Worm (Caenorhabditis elegans) whole organism, L2 larva: ENCODE results near the gene Y46G5A.28.

Experiments used
- C34F6.9 ChIP-seq: fragments of 150-350 bp; optimal IDR thresholded peaks from 2 replicates; lab custom pipeline; 2014; ENCODE audit warnings: missing biosample characterization, missing genetic modification characterization
- F13H6.1 ChIP-seq: sonication (generic microtip); optimal IDR thresholded peaks from 2 replicates; lab custom pipeline; 2016; ENCODE audit warnings: missing genetic modification characterization, missing compliant biosample characterization
- R02D3.7 ChIP-seq: fragments of 150-350 bp; optimal IDR thresholded peaks from 2 replicates; lab custom pipeline; 2014; ENCODE audit warnings: missing biosample characterization, missing genetic modification characterization
- ZK546.5 ChIP-seq: sonication (generic microtip); optimal IDR thresholded peaks from 2 replicates; lab custom pipeline; 2017; ENCODE audit warnings: missing biosample characterization, missing genetic modification characterization
- alr-1 ChIP-seq: fragments of 150-350 bp; optimal IDR thresholded peaks from 2 replicates; lab custom pipeline; 2014; ENCODE audit warnings: missing biosample characterization, missing genetic modification characterization
- aly-2 ChIP-seq: fragments of 150-350 bp; optimal IDR thresholded peaks from 2 replicates; lab custom pipeline; 2014; ENCODE audit warnings: missing biosample characterization, missing genetic modification characterization
- blmp-1 ChIP-seq: sonication (generic microtip); optimal IDR thresholded peaks from 2 replicates; lab custom pipeline; 2017; ENCODE audit warnings: missing genetic modification characterization, mild to moderate bottlenecking, missing compliant biosample characterization, antibody characterized with exemption, moderate library complexity; ENCODE audit not compliant: insufficient read depth
- ceh-82 ChIP-seq: fragments of 150-350 bp; optimal IDR thresholded peaks from 2 replicates; lab custom pipeline; 2014; ENCODE audit warnings: missing biosample characterization, missing genetic modification characterization
- crh-2 ChIP-seq: sonication (generic microtip); optimal IDR thresholded peaks from 2 replicates; lab custom pipeline; 2017; ENCODE audit warnings: missing biosample characterization, missing genetic modification characterization
- egl-27 ChIP-seq: sonication (generic microtip); optimal IDR thresholded peaks from 3 replicates; lab custom pipeline; 2017; ENCODE audit warnings: missing biosample characterization, missing genetic modification reagents, missing genetic modification characterization
- elt-3 ChIP-seq: sonication (generic microtip); optimal IDR thresholded peaks from 2 replicates; lab custom pipeline; 2017; ENCODE audit warnings: missing biosample characterization, missing genetic modification characterization
- fos-1 ChIP-seq: fragments of 150-350 bp; optimal IDR thresholded peaks from 2 replicates; lab custom pipeline; 2014; ENCODE audit warnings: missing biosample characterization, missing genetic modification characterization
- gmeb-1 ChIP-seq: fragments of 150-350 bp; optimal IDR thresholded peaks from 2 replicates; lab custom pipeline; 2014; ENCODE audit warnings: missing biosample characterization, missing genetic modification characterization
- lin-13 ChIP-seq: fragments of 150-350 bp; optimal IDR thresholded peaks from 2 replicates; lab custom pipeline; 2014; ENCODE audit warnings: missing biosample characterization, missing genetic modification reagents, missing genetic modification characterization
- lin-39 ChIP-seq: fragments of 150-350 bp; optimal IDR thresholded peaks from 2 replicates; lab custom pipeline; 2014; ENCODE audit warnings: missing biosample characterization, missing genetic modification reagents, missing genetic modification characterization
- lsy-2 ChIP-seq, 2 experiments: fragments of 150-350 bp in 1 of 2; sonication (generic microtip) in 1 of 2; optimal IDR thresholded peaks; 2 replicates each; lab custom pipeline; 2014 to 2017; ENCODE audit warnings: missing biosample characterization in 2 of 2, missing genetic modification characterization in 2 of 2
- mbf-1 ChIP-seq: sonication (generic microtip); optimal IDR thresholded peaks from 2 replicates; lab custom pipeline; 2017; ENCODE audit warnings: missing biosample characterization, missing genetic modification characterization
- mdl-1 ChIP-seq, 2 experiments: fragments of 150-350 bp in 1 of 2; sonication (generic microtip) in 1 of 2; optimal IDR thresholded peaks; 2 replicates each; lab custom pipeline; 2017; ENCODE audit warnings: missing biosample characterization in 2 of 2, missing genetic modification characterization in 2 of 2
- nhr-10 ChIP-seq: sonication (generic microtip); optimal IDR thresholded peaks from 2 replicates; lab custom pipeline; 2017; ENCODE audit warnings: missing biosample characterization, missing genetic modification characterization
- nhr-12 ChIP-seq: fragments of 150-350 bp; optimal IDR thresholded peaks from 2 replicates; lab custom pipeline; 2014; ENCODE audit warnings: missing biosample characterization, missing genetic modification characterization
- nhr-129 ChIP-seq: fragments of 150-350 bp; optimal IDR thresholded peaks from 2 replicates; lab custom pipeline; 2014; ENCODE audit warnings: missing biosample characterization, missing genetic modification characterization
- nhr-21 ChIP-seq: fragments of 150-350 bp; optimal IDR thresholded peaks from 2 replicates; lab custom pipeline; 2014; ENCODE audit warnings: missing biosample characterization, missing genetic modification characterization
- nhr-23 ChIP-seq: fragments of 150-350 bp; optimal IDR thresholded peaks from 2 replicates; lab custom pipeline; 2014; ENCODE audit warnings: missing biosample characterization, missing genetic modification reagents, missing genetic modification characterization
- nhr-237 ChIP-seq: fragments of 150-350 bp; optimal IDR thresholded peaks from 2 replicates; lab custom pipeline; 2014; ENCODE audit warnings: missing biosample characterization, missing genetic modification characterization
- nhr-25 ChIP-seq: fragments of 150-350 bp; sonication (generic microtip); optimal IDR thresholded peaks from 3 replicates; lab custom pipeline; 2014; ENCODE audit warnings: missing biosample characterization, missing genetic modification characterization
- nhr-77 ChIP-seq: fragments of 150-350 bp; optimal IDR thresholded peaks from 2 replicates; lab custom pipeline; 2014; ENCODE audit warnings: missing biosample characterization, missing genetic modification characterization
- peb-1 ChIP-seq: fragments of 150-350 bp; optimal IDR thresholded peaks from 2 replicates; lab custom pipeline; 2014; ENCODE audit warnings: missing biosample characterization, missing genetic modification characterization
- skn-1 ChIP-seq: sonication (generic microtip); optimal IDR thresholded peaks from 2 replicates; lab custom pipeline; 2017; ENCODE audit warnings: missing biosample characterization, missing genetic modification characterization
- sma-3 ChIP-seq: sonication (generic microtip); optimal IDR thresholded peaks from 2 replicates; lab custom pipeline; 2016; ENCODE audit warnings: missing genetic modification reagents, missing genetic modification characterization, missing compliant biosample characterization
- sma-9 ChIP-seq, 2 experiments: fragments of 150-350 bp in 1 of 2; sonication (generic microtip) in 1 of 2; optimal IDR thresholded peaks; 2 replicates each; lab custom pipeline; 2014 to 2016; ENCODE audit warnings: missing genetic modification characterization in 2 of 2, mild to moderate bottlenecking in 1 of 2, missing biosample characterization in 1 of 2, missing compliant biosample characterization in 1 of 2, missing genetic modification reagents in 1 of 2, moderate library complexity in 1 of 2
- snpc-4 ChIP-seq: fragments of 150-350 bp; optimal IDR thresholded peaks from 2 replicates; lab custom pipeline; 2014; ENCODE audit warnings: missing biosample characterization, missing genetic modification characterization
- unc-39 ChIP-seq: fragments of 150-350 bp; optimal IDR thresholded peaks from 2 replicates; lab custom pipeline; 2014; ENCODE audit warnings: missing biosample characterization, missing genetic modification characterization
- unc-55 ChIP-seq: fragments of 150-350 bp; sonication (generic microtip); optimal IDR thresholded peaks from 3 replicates; lab custom pipeline; 2014; ENCODE audit warnings: missing biosample characterization, missing genetic modification reagents, missing genetic modification characterization
- ztf-1 ChIP-seq: fragments of 200-800 bp; sonication (Bioruptor generic); conservative IDR thresholded peaks from 2 replicates; pipeline ENCODE4 v1.3.6; 2022; ENCODE audit warnings: missing genetic modification characterization, missing compliant biosample characterization
- ztf-11 ChIP-seq: sonication (generic microtip); optimal IDR thresholded peaks from 2 replicates; lab custom pipeline; 2017; ENCODE audit warnings: missing biosample characterization, missing genetic modification characterization
- ztf-4 ChIP-seq: fragments of 150-350 bp; optimal IDR thresholded peaks from 2 replicates; lab custom pipeline; 2014; ENCODE audit warnings: missing biosample characterization, missing genetic modification characterization

Gene Y46G5A.28

ce11 chrII:12878697-12879096 is 28.5 kb downstream of the Y46G5A.28 start (continued):
- TF ChIP-seq nhr-237 (tag; lab: Kevin White, UChicago), result no peak

- TF ChIP-seq ZK546.5 (tag; lab: Kevin White, UChicago) (no peak), blmp-1 (tag; lab: Kevin White, UChicago) (no peak), nhr-10 (no peak), lsy-2 (tag; optimal IDR thresholded peaks at IDR 0.05; lab: Kevin White, UChicago) (no peak), F13H6.1 (no peak), gmeb-1 (tag; lab: Kevin White, UChicago) (peak; percentile 7), snpc-4 (tag; lab: Kevin White, UChicago) (no peak), nhr-23 (tag; lab: Kevin White, UChicago) (no peak), fos-1 (tag; lab: Kevin White, UChicago) (peak; percentile 36)
Observed at ce11 chrII:12879758-12880157, 29.5 kb downstream of the Y46G5A.28 start.

- no peak for TF ChIP-seq mbf-1 (tag; lab: Kevin White, UChicago)
- TF ChIP-seq gmeb-1 (tag; lab: Kevin White, UChicago), result no peak
- TF ChIP-seq peb-1 (tag; lab: Kevin White, UChicago), result no peak
- TF ChIP-seq nhr-23 (tag; lab: Kevin White, UChicago), result no peak
- no peak for TF ChIP-seq crh-2 (tag; lab: Kevin White, UChicago)
- TF ChIP-seq alr-1, result no peak
- TF ChIP-seq nhr-21 (tag; lab: Kevin White, UChicago), result no peak
- no peak for TF ChIP-seq elt-3 (tag; lab: Kevin White, UChicago)
- no peak for TF ChIP-seq C34F6.9 (tag; lab: Kevin White, UChicago)
- TF ChIP-seq unc-39 (tag; lab: Kevin White, UChicago), result no peak
- no peak for TF ChIP-seq aly-2
- no peak for TF ChIP-seq sma-9 (GFP tag; optimal IDR thresholded peaks at IDR 0.05; lab: Kevin White, UChicago)
- no peak for TF ChIP-seq sma-9 (tag; optimal IDR thresholded peaks at IDR 0.05; lab: Kevin White, UChicago)
- TF ChIP-seq ceh-82, result no peak
- no peak for TF ChIP-seq R02D3.7 (tag; lab: Kevin White, UChicago)
- no peak for TF ChIP-seq egl-27 (tag; lab: Kevin White, UChicago)
- TF ChIP-seq, all 48 proteins: peak for 0
Observed at ce11 chrII:12880406-12880805, 30.2 kb downstream of the Y46G5A.28 start, which contains the start of gene F35C5.1. Gene F35C5.1 (plus strand): TSS chrII:12880804.

ce11 chrII:12884972-12885371 is 34.7 kb downstream of the Y46G5A.28 start, which contains the start of gene sra-14:
Gene sra-14 (plus strand): TSS chrII:12885272.
- TF ChIP-seq nhr-77, result no peak
- TF ChIP-seq sma-3 (GFP tag; lab: Kevin White, UChicago), result no peak
- TF ChIP-seq nhr-129 (tag; lab: Kevin White, UChicago), result no peak
- no peak for TF ChIP-seq ztf-1
- no peak for TF ChIP-seq mbf-1 (tag; lab: Kevin White, UChicago)
- no peak for TF ChIP-seq unc-55 (GFP tag; lab: Kevin White, UChicago)
- no peak for TF ChIP-seq ztf-4
- TF ChIP-seq sma-9 (GFP tag; optimal IDR thresholded peaks at IDR 0.05; lab: Kevin White, UChicago), result no peak
- no peak for TF ChIP-seq sma-9 (tag; optimal IDR thresholded peaks at IDR 0.05; lab: Kevin White, UChicago)
- no peak for TF ChIP-seq nhr-25 (tag; lab: Kevin White, UChicago)
- no peak for TF ChIP-seq alr-1
- TF ChIP-seq nhr-23 (tag; lab: Kevin White, UChicago), result no peak
- no peak for TF ChIP-seq ztf-11 (tag; lab: Kevin White, UChicago)
- no peak for TF ChIP-seq skn-1 (tag; lab: Kevin White, UChicago)
- TF ChIP-seq mdl-1 (tag; optimal IDR thresholded peaks at IDR 0.05; lab: Kevin White, UChicago), result no peak
- TF ChIP-seq gmeb-1 (tag; lab: Kevin White, UChicago), result no peak

ce11 chrII:12888471-12888870 is 38.2 kb downstream of the Y46G5A.28 start, which contains the start of gene F35C5.3:
Gene F35C5.3 (plus strand): TSS chrII:12888771.
- TF ChIP-seq lin-39, result no peak
- TF ChIP-seq blmp-1 (tag; lab: Kevin White, UChicago), result no peak
- no peak for TF ChIP-seq nhr-12 (tag; lab: Kevin White, UChicago)
- no peak for TF ChIP-seq lin-13 (GFP tag; lab: Kevin White, UChicago)
- TF ChIP-seq fos-1 (tag; lab: Kevin White, UChicago), result no peak
- TF ChIP-seq alr-1, result no peak
